Worm (Caenorhabditis elegans) whole organism, L2 larva: ENCODE data around the gene srt-22.

ENCODE experiments used
- gmeb-1 ChIP-seq: fragments of 150-350 bp; optimal IDR thresholded peaks from 2 replicates; lab custom pipeline; 2014; ENCODE audit warnings: missing biosample characterization, missing genetic modification characterization
- nhr-21 ChIP-seq: fragments of 150-350 bp; optimal IDR thresholded peaks from 2 replicates; lab custom pipeline; 2014; ENCODE audit warnings: missing biosample characterization, missing genetic modification characterization
- nhr-237 ChIP-seq: fragments of 150-350 bp; optimal IDR thresholded peaks from 2 replicates; lab custom pipeline; 2014; ENCODE audit warnings: missing biosample characterization, missing genetic modification characterization
- unc-62 ChIP-seq: fragments of 150-350 bp; optimal IDR thresholded peaks from 2 replicates; lab custom pipeline; 2014; ENCODE audit warnings: missing biosample characterization, missing genetic modification reagents, missing genetic modification characterization
- ztf-4 ChIP-seq: fragments of 150-350 bp; optimal IDR thresholded peaks from 2 replicates; lab custom pipeline; 2014; ENCODE audit warnings: missing biosample characterization, missing genetic modification characterization

DNA sequence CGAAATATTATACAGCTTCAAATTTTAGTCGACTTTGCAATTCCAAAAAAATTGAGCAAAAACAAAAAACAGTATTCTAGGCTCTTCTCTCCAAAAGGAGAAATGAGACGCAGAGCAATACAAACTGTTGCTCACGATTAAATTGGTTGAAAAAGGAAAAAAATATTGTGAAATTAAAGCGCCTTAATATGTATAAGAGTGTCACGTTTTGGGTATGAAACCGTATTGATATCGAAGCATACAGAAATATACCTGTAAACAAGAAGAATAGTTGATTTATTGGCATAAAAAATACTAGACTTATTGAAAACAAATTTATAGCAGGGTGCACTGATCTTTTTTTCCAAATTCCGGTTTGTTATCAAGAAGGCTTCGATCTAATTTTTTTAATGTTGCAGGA, 49.9 kb downstream of the srt-22 start, which contains the start of gene M01B2.13:
- TF ChIP-seq ztf-4 (tag; lab: Kevin White, UChicago), result no peak
- no peak for TF ChIP-seq unc-62 (GFP tag; lab: Kevin White, UChicago)
- no peak for TF ChIP-seq nhr-237 (tag; lab: Kevin White, UChicago)
- TF ChIP-seq nhr-21, result no peak
- TF ChIP-seq gmeb-1 (tag; lab: Kevin White, UChicago), result no peak
